Worm (Caenorhabditis elegans) whole organism, L4 larva: Measurements from ENCODE around the gene nasp-1.
A peak's percentile ranks its signal among the peaks of the same experiment; 100 is the strongest.

Source experiments
- F26F4.8 ChIP-seq: fragments of 200-800 bp; sonication (Bioruptor generic); conservative IDR thresholded peaks from 2 replicates; pipeline ENCODE4 v1.3.6; 2022; ENCODE audit warnings: missing genetic modification characterization, missing compliant biosample characterization
- F37D6.2 ChIP-seq: sonication (generic microtip); optimal IDR thresholded peaks from 2 replicates; lab custom pipeline; 2016; ENCODE audit warnings: mild to moderate bottlenecking, missing genetic modification characterization, missing compliant biosample characterization
- Y5F2A.4 ChIP-seq: fragments of 200-800 bp; sonication (Bioruptor generic); optimal IDR thresholded peaks from 2 replicates; lab custom pipeline; 2018; ENCODE audit warnings: mild to moderate bottlenecking, missing genetic modification characterization, missing compliant biosample characterization
- Y75B8A.6 ChIP-seq: fragments of 200-800 bp; sonication (Bioruptor generic); IDR thresholded peaks from 2 replicates; pipeline ENCODE4 v1.3.6; 2022; ENCODE audit warnings: missing genetic modification reagents, missing genetic modification characterization, missing compliant biosample characterization
- ZK546.5 ChIP-seq, 2 experiments: sonication (generic microtip); optimal IDR thresholded peaks; 2 replicates each; lab custom pipeline; 2017; ENCODE audit warnings: missing biosample characterization in 2 of 2, missing genetic modification characterization in 2 of 2
- ceh-32 ChIP-seq: sonication (generic microtip); optimal IDR thresholded peaks from 2 replicates; lab custom pipeline; 2016; ENCODE audit warnings: mild to moderate bottlenecking, missing genetic modification characterization, missing compliant biosample characterization; ENCODE audit not compliant: poor library complexity
- ceh-62 ChIP-seq: sonication (generic microtip); optimal IDR thresholded peaks from 2 replicates; lab custom pipeline; 2017; ENCODE audit warnings: missing biosample characterization, missing genetic modification characterization
- ceh-82 ChIP-seq: sonication (generic microtip); optimal IDR thresholded peaks from 2 replicates; lab custom pipeline; 2017; ENCODE audit warnings: missing biosample characterization, missing genetic modification characterization
- daf-12 ChIP-seq: fragments of 150-350 bp; optimal IDR thresholded peaks from 2 replicates; lab custom pipeline; 2014; ENCODE audit warnings: missing biosample characterization, missing genetic modification reagents, missing genetic modification characterization
- dmd-6 ChIP-seq: fragments of 200-800 bp; sonication (Bioruptor generic); IDR thresholded peaks from 2 replicates; pipeline ENCODE4 v1.3.6; 2022; ENCODE audit warnings: missing genetic modification reagents, missing genetic modification characterization, missing compliant biosample characterization
- gei-8 ChIP-seq: fragments of 200-800 bp; sonication (Bioruptor generic); optimal IDR thresholded peaks from 2 replicates; lab custom pipeline; 2018; ENCODE audit warnings: mild to moderate bottlenecking, missing genetic modification characterization, missing compliant biosample characterization
- hif-1 ChIP-seq, 2 experiments: sonication (generic microtip); optimal IDR thresholded peaks; 2 replicates each; lab custom pipeline; 2016 to 2017; ENCODE audit warnings: missing compliant biosample characterization in 2 of 2, missing genetic modification characterization in 2 of 2, missing genetic modification reagents in 2 of 2, missing genotype in 2 of 2, mild to moderate bottlenecking in 1 of 2
- hmg-1.1 ChIP-seq: fragments of 200-800 bp; sonication (Bioruptor generic); IDR thresholded peaks from 2 replicates; pipeline ENCODE4 v1.3.6; 2022; ENCODE audit warnings: missing genetic modification reagents, missing genetic modification characterization, missing compliant biosample characterization
- lin-39 ChIP-seq: fragments of 150-350 bp; optimal IDR thresholded peaks from 2 replicates; lab custom pipeline; 2014; ENCODE audit warnings: missing biosample characterization, missing genetic modification reagents, missing genetic modification characterization
- lir-3 ChIP-seq: sonication (generic microtip); optimal IDR thresholded peaks from 2 replicates; lab custom pipeline; 2016; ENCODE audit warnings: mild to moderate bottlenecking, missing genetic modification characterization, missing compliant biosample characterization
- madf-9 ChIP-seq: fragments of 200-800 bp; sonication (Bioruptor generic); conservative IDR thresholded peaks from 2 replicates; pipeline ENCODE4 v1.3.6; 2022; ENCODE audit warnings: missing genetic modification reagents, missing genetic modification characterization, missing compliant biosample characterization
- mdl-1 ChIP-seq, 2 experiments: fragments of 150-350 bp in 1 of 2; sonication (generic microtip) in 1 of 2; optimal IDR thresholded peaks; 2 replicates each; lab custom pipeline; 2014 to 2017; ENCODE audit warnings: missing biosample characterization in 2 of 2, missing genetic modification characterization in 2 of 2
- mdt-29 ChIP-seq: fragments of 200-800 bp; sonication (Bioruptor generic); IDR thresholded peaks from 2 replicates; pipeline ENCODE4 v1.3.6; 2022; ENCODE audit warnings: missing genetic modification reagents, missing genetic modification characterization, missing compliant biosample characterization
- mxl-3 ChIP-seq: fragments of 200-800 bp; sonication (Bioruptor generic); optimal IDR thresholded peaks from 2 replicates; lab custom pipeline; 2018; ENCODE audit warnings: mild to moderate bottlenecking, missing genetic modification characterization, missing compliant biosample characterization
- nhr-102 ChIP-seq: sonication (generic microtip); optimal IDR thresholded peaks from 2 replicates; lab custom pipeline; 2016; ENCODE audit warnings: mild to moderate bottlenecking, missing genetic modification characterization, moderate library complexity, missing compliant biosample characterization
- nhr-111 ChIP-seq: fragments of 200-800 bp; sonication (Bioruptor generic); optimal IDR thresholded peaks from 2 replicates; lab custom pipeline; 2018; ENCODE audit warnings: mild to moderate bottlenecking, missing genetic modification characterization, missing compliant biosample characterization
- nhr-25 ChIP-seq: sonication (generic microtip); optimal IDR thresholded peaks from 2 replicates; lab custom pipeline; 2017; ENCODE audit warnings: missing genetic modification characterization, mild to moderate bottlenecking, missing compliant biosample characterization, antibody characterized with exemption, moderate library complexity, borderline replicate concordance; ENCODE audit not compliant: insufficient read depth
- nhr-28 ChIP-seq: fragments of 150-350 bp; optimal IDR thresholded peaks from 2 replicates; lab custom pipeline; 2014; ENCODE audit warnings: missing biosample characterization, missing genetic modification characterization
- nhr-42 ChIP-seq: fragments of 200-800 bp; sonication (Bioruptor generic); IDR thresholded peaks from 2 replicates; pipeline ENCODE4 v1.3.6; 2022; ENCODE audit warnings: missing genetic modification characterization, missing compliant biosample characterization
- pqm-1 ChIP-seq: sonication (generic microtip); optimal IDR thresholded peaks from 2 replicates; lab custom pipeline; 2017; ENCODE audit warnings: missing biosample characterization, missing genetic modification characterization
- snpc-1.2 ChIP-seq: fragments of 200-800 bp; sonication (Bioruptor generic); IDR thresholded peaks from 2 replicates; pipeline ENCODE4 v1.3.6; 2022; ENCODE audit warnings: missing genetic modification reagents, missing genetic modification characterization, missing compliant biosample characterization
- spr-1 ChIP-seq: sonication (generic microtip); optimal IDR thresholded peaks from 2 replicates; lab custom pipeline; 2016; ENCODE audit warnings: mild to moderate bottlenecking, missing genetic modification characterization, missing compliant biosample characterization
- spr-3 ChIP-seq: fragments of 200-800 bp; sonication (Bioruptor generic); optimal IDR thresholded peaks from 2 replicates; lab custom pipeline; 2018; ENCODE audit warnings: mild to moderate bottlenecking, missing genetic modification characterization, missing compliant biosample characterization
- tra-1 ChIP-seq: fragments of 200-800 bp; sonication (Bioruptor generic); IDR thresholded peaks from 2 replicates; pipeline ENCODE4 v1.3.6; 2022; ENCODE audit warnings: missing genetic modification reagents, missing genetic modification characterization, missing compliant biosample characterization
- unc-130 ChIP-seq: sonication (generic microtip); optimal IDR thresholded peaks from 2 replicates; lab custom pipeline; 2016; ENCODE audit warnings: missing genetic modification reagents, missing genetic modification characterization, missing compliant biosample characterization
- unc-62 ChIP-seq, 3 experiments: fragments of 150-350 bp in 1 of 3; sonication (generic microtip); optimal IDR thresholded peaks in 2 of 3; peaks in 1 of 3; 1 replicate in 1 of 3; 2 replicates in 2 of 3; lab custom pipeline; 2014 to 2017; ENCODE audit warnings: missing biosample characterization in 3 of 3, missing genetic modification characterization in 3 of 3, missing genetic modification reagents in 3 of 3, missing genotype in 1 of 3
- zag-1 ChIP-seq: fragments of 150-350 bp; optimal IDR thresholded peaks from 2 replicates; lab custom pipeline; 2014; ENCODE audit warnings: missing biosample characterization, missing genetic modification characterization
- zfp-3 ChIP-seq: fragments of 200-800 bp; sonication (Bioruptor generic); conservative IDR thresholded peaks from 2 replicates; pipeline ENCODE4 v1.3.6; 2022; ENCODE audit warnings: missing genetic modification reagents, missing genetic modification characterization, missing compliant biosample characterization

The nasp-1 gene

DNA sequence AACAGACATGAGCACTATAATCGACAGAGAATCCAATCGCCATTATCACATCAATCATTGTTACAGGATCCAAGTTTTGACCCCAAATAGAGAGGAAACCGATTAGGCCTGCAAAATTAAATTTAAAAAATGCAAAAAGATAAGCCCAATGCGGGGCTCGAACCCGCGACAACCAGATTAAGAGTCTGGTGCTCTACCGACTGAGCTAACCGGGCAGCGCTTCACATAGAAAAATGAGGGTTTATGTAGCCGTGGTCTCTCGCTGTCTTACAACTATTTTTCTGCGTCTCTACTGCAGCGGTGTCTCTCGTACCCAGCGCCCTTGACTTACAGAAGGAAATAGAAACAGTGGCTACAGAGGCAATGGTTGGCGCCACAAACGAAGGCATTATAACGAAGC, 51.2 kb downstream of the nasp-1 start (continued):
- TF ChIP-seq unc-62 (GFP tag; optimal IDR thresholded peaks at IDR 0.05 in 1 of 2; lab: Kevin White, UChicago) (peak in 1 of 2 experiments; percentile 77), unc-62 (tag; optimal IDR thresholded peaks at IDR 0.05; lab: Kevin White, UChicago) (no peak), nhr-42 (GFP tag; lab: Robert Waterston, UW) (peak; percentile 74), hif-1 (tag; optimal IDR thresholded peaks at IDR 0.05; lab: Kevin White, UChicago) (peak in 1 of 2 experiments; percentile 40), lir-3 (tag; lab: Kevin White, UChicago) (no peak), snpc-1.2 (GFP tag; lab: Robert Waterston, UW) (peak; percentile 77; the same call in 1 of the 2 replicates), nhr-102 (tag; lab: Kevin White, UChicago) (peak; percentile 16), ZK546.5 (tag; optimal IDR thresholded peaks at IDR 0.05; lab: Kevin White, UChicago) (no peak), dmd-6 (GFP tag; lab: Robert Waterston, UW) (peak; percentile 73), spr-1 (tag; lab: Kevin White, UChicago) (no peak), gei-8 (GFP tag; lab: Kevin White, UChicago) (no peak), hmg-1.1 (peak; percentile 84), F26F4.8 (GFP tag; lab: Robert Waterston, UW) (peak; percentile 70; the same call in 1 of the 2 replicates), F37D6.2 (tag; lab: Kevin White, UChicago) (no peak), mdt-29 (GFP tag; lab: Robert Waterston, UW) (0 out of 2 replicates have a peak, but pooled peaks have one; percentile 45), nhr-28 (tag; lab: Kevin White, UChicago) (peak; percentile 34), mdl-1 (tag; optimal IDR thresholded peaks at IDR 0.05; lab: Kevin White, UChicago) (no peak), pqm-1 (tag; lab: Kevin White, UChicago) (no peak), tra-1 (GFP tag; lab: Robert Waterston, UW) (peak; percentile 71; the same call in 1 of the 2 replicates), daf-12 (tag; lab: Kevin White, UChicago) (no peak), zag-1 (tag; lab: Kevin White, UChicago) (no peak), nhr-111 (GFP tag; lab: Kevin White, UChicago) (no peak), Y75B8A.6 (GFP tag; lab: Robert Waterston, UW) (no peak), nhr-25 (tag; lab: Kevin White, UChicago) (no peak), lin-39 (tag; lab: Kevin White, UChicago) (no peak), ceh-32 (tag; lab: Kevin White, UChicago) (no peak), spr-3 (GFP tag; lab: Kevin White, UChicago) (peak; percentile 29), Y5F2A.4 (GFP tag; lab: Kevin White, UChicago) (peak; percentile 4), unc-130 (peak; percentile 14), mxl-3 (no peak), ceh-82 (tag; lab: Kevin White, UChicago) (no peak), madf-9 (peak; percentile 84), ceh-62 (tag; lab: Kevin White, UChicago) (no peak), zfp-3 (GFP tag; lab: Robert Waterston, UW) (no peak)
